Fruit fly (Drosophila melanogaster) whole organism, pupa: Measurements from ENCODE around the gene CG1738.

Experiments used
- CG10348 ChIP-seq: fragments of 200-800 bp; sonication (Bioruptor generic); IDR thresholded peaks from 2 replicates; pipeline ENCODE4 v1.3.6; 2022; ENCODE audit warnings: missing biosample characterization, missing genetic modification characterization
- CG12605 ChIP-seq: fragments of 200-800 bp; sonication (Bioruptor generic); IDR thresholded peaks from 2 replicates; pipeline ENCODE4 v1.3.6; 2022; ENCODE audit warnings: missing biosample characterization, missing genetic modification characterization
- CG13204 ChIP-seq: fragments of 200-800 bp; sonication (Bioruptor generic); optimal IDR thresholded peaks from 2 replicates; lab custom pipeline; 2018; ENCODE audit warnings: missing biosample characterization, mild to moderate bottlenecking, missing genetic modification characterization, moderate library complexity
- CG14655 ChIP-seq: fragments of 200-800 bp; sonication (Bioruptor generic); optimal IDR thresholded peaks from 3 replicates; lab custom pipeline; 2017; ENCODE audit warnings: mild to moderate bottlenecking, missing biosample characterization, missing genetic modification reagents, missing genetic modification characterization
- CG15710 ChIP-seq: fragments of 200-800 bp; sonication (Bioruptor generic); optimal IDR thresholded peaks from 2 replicates; lab custom pipeline; 2018; ENCODE audit warnings: missing biosample characterization, mild to moderate bottlenecking, missing genetic modification characterization, moderate library complexity
- CG17806 ChIP-seq: fragments of 200-800 bp; sonication (Bioruptor generic); optimal IDR thresholded peaks from 2 replicates; lab custom pipeline; 2018; ENCODE audit warnings: missing biosample characterization, mild to moderate bottlenecking, missing genetic modification characterization, moderate library complexity
- CG32121 ChIP-seq: fragments of 200-800 bp; sonication (Bioruptor generic); IDR thresholded peaks from 2 replicates; pipeline ENCODE4 v1.3.6; 2022; ENCODE audit warnings: missing biosample characterization, missing genetic modification characterization
- CG34367 ChIP-seq: fragments of 200-800 bp; sonication (Bioruptor generic); optimal IDR thresholded peaks from 2 replicates; lab custom pipeline; 2018; ENCODE audit warnings: missing biosample characterization, mild to moderate bottlenecking, missing genetic modification characterization
- CG4496 ChIP-seq: fragments of 200-800 bp; sonication (Bioruptor generic); IDR thresholded peaks from 3 replicates; pipeline ENCODE4 v1.3.6; 2022; ENCODE audit warnings: missing biosample characterization, missing genetic modification characterization
- CG8159 ChIP-seq: fragments of 200-800 bp; sonication (Bioruptor generic); optimal IDR thresholded peaks from 3 replicates; lab custom pipeline; 2018; ENCODE audit warnings: missing biosample characterization, mild to moderate bottlenecking, missing genetic modification characterization, moderate library complexity
- CG8301 ChIP-seq: fragments of 200-800 bp; sonication (Bioruptor generic); optimal IDR thresholded peaks from 2 replicates; lab custom pipeline; 2018; ENCODE audit warnings: missing biosample characterization, mild to moderate bottlenecking, missing genetic modification characterization
- CG9948 ChIP-seq: fragments of 200-800 bp; sonication (Bioruptor generic); optimal IDR thresholded peaks from 2 replicates; lab custom pipeline; 2018; ENCODE audit warnings: missing biosample characterization, mild to moderate bottlenecking, missing genetic modification characterization, moderate library complexity
- D1 ChIP-seq: fragments of 200-800 bp; sonication (Bioruptor generic); optimal IDR thresholded peaks from 2 replicates; lab custom pipeline; 2018; ENCODE audit warnings: missing biosample characterization, mild to moderate bottlenecking, missing genetic modification characterization, moderate library complexity
- EcR ChIP-seq: fragments of 200-800 bp; sonication (Bioruptor generic); optimal IDR thresholded peaks from 3 replicates; lab custom pipeline; 2019; ENCODE audit warnings: missing biosample characterization, missing genetic modification characterization, mild to moderate bottlenecking, moderate library complexity, missing genetic modification reagents
- Ets98B ChIP-seq: fragments of 200-800 bp; sonication (Bioruptor generic); IDR thresholded peaks from 2 replicates; pipeline ENCODE4 v1.3.6; 2022; ENCODE audit warnings: missing biosample characterization, missing genetic modification characterization
- Pif1A ChIP-seq: fragments of 200-800 bp; sonication (Bioruptor generic); optimal IDR thresholded peaks from 3 replicates; lab custom pipeline; 2016; ENCODE audit warnings: missing biosample characterization, missing genetic modification characterization
- Pif1B ChIP-seq: fragments of 200-800 bp; sonication (Bioruptor generic); optimal IDR thresholded peaks from 3 replicates; lab custom pipeline; 2016; ENCODE audit warnings: missing biosample characterization, missing genetic modification characterization
- Snoo ChIP-seq: fragments of 200-800 bp; sonication (Bioruptor generic); optimal IDR thresholded peaks from 3 replicates; lab custom pipeline; 2017; ENCODE audit warnings: missing biosample characterization, mild to moderate bottlenecking, missing genetic modification characterization, inconsistent platforms
- fd96Ca ChIP-seq: fragments of 200-800 bp; sonication (Bioruptor generic); IDR thresholded peaks from 3 replicates; pipeline ENCODE4 v1.3.6; 2022; ENCODE audit warnings: missing biosample characterization, missing genetic modification characterization
- gl ChIP-seq: fragments of 200-800 bp; sonication (Bioruptor generic); optimal IDR thresholded peaks from 2 replicates; lab custom pipeline; 2018; ENCODE audit warnings: missing biosample characterization, mild to moderate bottlenecking, missing genetic modification characterization
- rn ChIP-seq: fragments of 200-800 bp; sonication (Bioruptor generic); IDR thresholded peaks from 2 replicates; pipeline ENCODE4 v1.3.6; 2022; ENCODE audit warnings: missing biosample characterization, missing genetic modification characterization

CG1738 gene

dm6 chrX:11379747-11380146 lies 30.9 kb downstream of the CG1738 start:
- TF ChIP-seq CG17806 (tag; lab: Kevin White, UChicago), result no peak
- TF ChIP-seq CG34367, result no peak
- no peak for TF ChIP-seq D1 (tag; lab: Kevin White, UChicago)
- no peak for TF ChIP-seq Pif1B (GFP tag; lab: Kevin White, UChicago)
- TF ChIP-seq CG8301 (tag; lab: Kevin White, UChicago), result no peak
- TF ChIP-seq CG32121, result no peak
- no peak for TF ChIP-seq CG4496 (GFP tag; lab: Robert Waterston, UW)
- TF ChIP-seq rn (GFP tag; lab: Robert Waterston, UW), result no peak
- TF ChIP-seq CG12605, result no peak
- no peak for TF ChIP-seq CG9948 (tag; lab: Kevin White, UChicago)
- TF ChIP-seq CG15710 (tag; lab: Kevin White, UChicago), result no peak
- no peak for TF ChIP-seq EcR (GFP tag; lab: Kevin White, UChicago)
- TF ChIP-seq CG8159 (tag; lab: Kevin White, UChicago), result no peak
- no peak for TF ChIP-seq gl (tag; lab: Kevin White, UChicago)
- no peak for TF ChIP-seq CG13204 (GFP tag; lab: Kevin White, UChicago)
- TF ChIP-seq CG14655 (GFP tag; lab: Kevin White, UChicago), result no peak
- no peak for TF ChIP-seq CG10348

dm6 chrX:11382588-11382987 lies 33.7 kb downstream of the CG1738 start:
- no peak for TF ChIP-seq CG12605
- no peak for TF ChIP-seq CG9948 (tag; lab: Kevin White, UChicago)
- TF ChIP-seq CG4496 (GFP tag; lab: Robert Waterston, UW), result no peak
- TF ChIP-seq Pif1B (GFP tag; lab: Kevin White, UChicago), result no peak
- no peak for TF ChIP-seq CG8159 (tag; lab: Kevin White, UChicago)
- no peak for TF ChIP-seq Snoo (tag; lab: Kevin White, UChicago)
- no peak for TF ChIP-seq EcR (GFP tag; lab: Kevin White, UChicago)
- no peak for TF ChIP-seq CG32121
- TF ChIP-seq Pif1A, result no peak
- TF ChIP-seq CG17806 (tag; lab: Kevin White, UChicago), result no peak
- TF ChIP-seq CG34367, result no peak
- no peak for TF ChIP-seq CG13204 (GFP tag; lab: Kevin White, UChicago)
- no peak for TF ChIP-seq fd96Ca
- TF ChIP-seq rn (GFP tag; lab: Robert Waterston, UW), result no peak
- TF ChIP-seq CG8301 (tag; lab: Kevin White, UChicago), result no peak
- TF ChIP-seq gl (tag; lab: Kevin White, UChicago), result no peak
- TF ChIP-seq CG10348, result no peak
- TF ChIP-seq CG14655 (GFP tag; lab: Kevin White, UChicago), result no peak
- no peak for TF ChIP-seq CG15710 (tag; lab: Kevin White, UChicago)
- TF ChIP-seq Ets98B (GFP tag; lab: Robert Waterston, UW), result no peak

- TF ChIP-seq CG12605, result no peak
- no peak for TF ChIP-seq CG4496 (GFP tag; lab: Robert Waterston, UW)
- peak; percentile 33 for TF ChIP-seq CG8159 (tag; lab: Kevin White, UChicago)
- TF ChIP-seq, all 21 proteins: peak for 1
Measured at dm6 chrX:11383530-11383929, 34.7 kb downstream of the CG1738 start.

dm6 chrX:11384023-11384444 lies 35.2 kb downstream of the CG1738 start:
- no peak for TF ChIP-seq gl (tag; lab: Kevin White, UChicago)
- peak; percentile 47 for TF ChIP-seq CG15710 (tag; lab: Kevin White, UChicago)
- peak; percentile 11 for TF ChIP-seq CG34367
- no peak for TF ChIP-seq CG10348
- TF ChIP-seq CG8301 (tag; lab: Kevin White, UChicago), result no peak
- peak; percentile 23 for TF ChIP-seq CG14655 (GFP tag; lab: Kevin White, UChicago)
- TF ChIP-seq CG32121, result peak; percentile 58; the same call in 1 of the 2 replicates
- peak; percentile 38 for TF ChIP-seq CG17806 (tag; lab: Kevin White, UChicago)
- TF ChIP-seq CG13204 (GFP tag; lab: Kevin White, UChicago), result no peak
- TF ChIP-seq rn (GFP tag; lab: Robert Waterston, UW), result no peak
- no peak for TF ChIP-seq Snoo (tag; lab: Kevin White, UChicago)
- peak; percentile 40 for TF ChIP-seq Ets98B (GFP tag; lab: Robert Waterston, UW)
- TF ChIP-seq Pif1B (GFP tag; lab: Kevin White, UChicago), result no peak
- no peak for TF ChIP-seq D1 (tag; lab: Kevin White, UChicago)
- peak; percentile 28 for TF ChIP-seq CG9948 (tag; lab: Kevin White, UChicago)
- peak; percentile 45 for TF ChIP-seq CG8159 (tag; lab: Kevin White, UChicago)
- TF ChIP-seq fd96Ca, result peak; percentile 68; the same call in 2 of the 3 replicates
- no peak for TF ChIP-seq CG12605
- peak; percentile 19 for TF ChIP-seq Pif1A
- TF ChIP-seq CG4496 (GFP tag; lab: Robert Waterston, UW), result peak; percentile 69; the same call in 1 of the 3 replicates
- no peak for TF ChIP-seq EcR (GFP tag; lab: Kevin White, UChicago)

dm6 chrX:11385498-11385897 lies 36.6 kb downstream of the CG1738 start:
- TF ChIP-seq CG8301 (tag; lab: Kevin White, UChicago) (no peak), CG15710 (tag; lab: Kevin White, UChicago) (no peak), CG9948 (tag; lab: Kevin White, UChicago) (no peak), CG32121 (no peak), Ets98B (GFP tag; lab: Robert Waterston, UW) (no peak), D1 (tag; lab: Kevin White, UChicago) (no peak), CG34367 (no peak), Pif1A (no peak), CG4496 (GFP tag; lab: Robert Waterston, UW) (no peak), CG17806 (tag; lab: Kevin White, UChicago) (no peak), rn (GFP tag; lab: Robert Waterston, UW) (no peak), gl (tag; lab: Kevin White, UChicago) (no peak), Pif1B (GFP tag; lab: Kevin White, UChicago) (no peak), CG13204 (GFP tag; lab: Kevin White, UChicago) (no peak), fd96Ca (no peak), EcR (GFP tag; lab: Kevin White, UChicago) (no peak)
- TF ChIP-seq, all 21 proteins: peak for 0
